Worm (Caenorhabditis elegans): ENCODE measurements around the gene srsx-6.

DNA sequence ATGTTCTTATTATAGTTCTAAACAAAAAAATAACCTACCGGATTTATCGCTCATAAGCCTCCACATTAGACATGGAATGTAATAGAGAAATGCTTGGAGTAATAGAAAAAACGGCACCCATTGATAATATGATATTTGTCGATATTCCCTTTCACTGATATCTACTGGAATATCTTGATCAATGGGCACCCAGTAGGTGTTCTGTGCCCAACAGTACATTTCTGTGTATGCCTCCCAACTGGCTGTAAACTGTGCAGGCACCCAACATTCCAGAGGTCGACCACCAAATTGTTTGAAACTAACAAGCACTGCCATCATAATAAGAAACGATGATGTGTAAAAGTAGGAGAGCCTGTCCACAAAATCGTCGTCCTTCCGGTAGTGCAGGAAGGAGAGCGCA lies 37.5 kb downstream of the srsx-6 start:
- TF ChIP-seq R02D3.7 (tag; optimal IDR thresholded peaks at IDR 0.05) (no peak), lsy-2 (tag; optimal IDR thresholded peaks at IDR 0.05) (no peak), nhr-129 (tag; optimal IDR thresholded peaks at IDR 0.05) (no peak), ztf-11 (tag; optimal IDR thresholded peaks at IDR 0.05) (no peak), elt-1 (tag; optimal IDR thresholded peaks at IDR 0.05) (no peak), elt-3 (tag; optimal IDR thresholded peaks at IDR 0.05) (no peak), sem-4 (tag; optimal IDR thresholded peaks at IDR 0.05) (no peak), nhr-10 (tag; optimal IDR thresholded peaks at IDR 0.05) (no peak), F13H6.1 (tag; optimal IDR thresholded peaks at IDR 0.05) (no peak), egl-27 (tag; optimal IDR thresholded peaks at IDR 0.05) (no peak), ceh-82 (tag; optimal IDR thresholded peaks at IDR 0.05) (no peak), Y55F3AM.14 (GFP tag; optimal IDR thresholded peaks at IDR 0.05) (no peak), nhr-11 (tag; optimal IDR thresholded peaks at IDR 0.05) (no peak), nhr-237 (tag; optimal IDR thresholded peaks at IDR 0.05) (no peak)

Measured in whole organism, L2 larva.